Fruit fly (Drosophila melanogaster) whole organism, embryonic: ENCODE data around the gene CG11737.

Source experiments
- Awh ChIP-seq: fragments of 200-800 bp; sonication (Bioruptor generic); IDR thresholded peaks from 2 replicates; pipeline ENCODE4, ENCODE4 v1.3.6; 2022; ENCODE audit warnings: missing biosample characterization, missing genetic modification characterization
- Blimp-1 ChIP-seq: fragments of 200-800 bp; sonication (Bioruptor generic); optimal IDR thresholded peaks from 3 replicates; lab custom pipeline; 2018; ENCODE audit warnings: missing biosample characterization, missing genetic modification characterization, mild to moderate bottlenecking, moderate library complexity, missing genetic modification reagents
- CG10274 ChIP-seq: fragments of 200-800 bp; sonication (Bioruptor generic); optimal IDR thresholded peaks from 3 replicates; lab custom pipeline; 2017; ENCODE audit warnings: missing biosample characterization, mild to moderate bottlenecking, missing genetic modification characterization
- CG11504 ChIP-seq: fragments of 200-800 bp; sonication (Bioruptor generic); optimal IDR thresholded peaks from 3 replicates; lab custom pipeline; 2019; ENCODE audit warnings: missing biosample characterization, mild to moderate bottlenecking, missing genetic modification characterization, moderate library complexity
- CG12104 ChIP-seq: fragments of 200-800 bp; sonication (Bioruptor generic); optimal IDR thresholded peaks from 3 replicates; lab custom pipeline; 2016; ENCODE audit warnings: missing biosample characterization, missing genetic modification characterization
- CG14014 ChIP-seq: fragments of 200-800 bp; sonication (Bioruptor generic); IDR thresholded peaks from 2 replicates; pipeline ENCODE4 v1.3.6; 2022; ENCODE audit warnings: missing biosample characterization, missing genetic modification characterization
- CG15269 ChIP-seq: fragments of 200-800 bp; sonication (Bioruptor generic); optimal IDR thresholded peaks from 2 replicates; lab custom pipeline; 2018; ENCODE audit warnings: missing biosample characterization, mild to moderate bottlenecking, missing genetic modification characterization, moderate library complexity
- CG18599 ChIP-seq: fragments of 200-800 bp; sonication (Bioruptor generic); optimal IDR thresholded peaks from 3 replicates; lab custom pipeline; 2017; ENCODE audit warnings: missing biosample characterization, missing genetic modification characterization, mild to moderate bottlenecking, moderate library complexity, missing genetic modification reagents
- CG30403 ChIP-seq: fragments of 200-800 bp; sonication (Bioruptor generic); optimal IDR thresholded peaks from 3 replicates; lab custom pipeline; 2016; ENCODE audit warnings: missing biosample characterization, missing genetic modification characterization
- CG3065 ChIP-seq: fragments of 200-800 bp; sonication (Bioruptor generic); optimal IDR thresholded peaks from 2 replicates; lab custom pipeline; 2016; ENCODE audit warnings: missing biosample characterization, missing genetic modification characterization
- CG31224 ChIP-seq: fragments of 200-800 bp; sonication (Bioruptor generic); IDR thresholded peaks from 2 replicates; pipeline ENCODE4 v1.3.6; 2022; ENCODE audit warnings: missing biosample characterization, missing genetic modification characterization
- CG31388 ChIP-seq: fragments of 200-800 bp; sonication (Bioruptor generic); optimal IDR thresholded peaks from 2 replicates; lab custom pipeline; 2016; ENCODE audit warnings: missing biosample characterization, missing genetic modification characterization
- CG3281 ChIP-seq: fragments of 200-800 bp; sonication (Bioruptor generic); optimal IDR thresholded peaks from 3 replicates; lab custom pipeline; 2017; ENCODE audit warnings: missing biosample characterization, mild to moderate bottlenecking, missing genetic modification characterization
- CG4282 ChIP-seq: fragments of 200-800 bp; sonication (Bioruptor generic); optimal IDR thresholded peaks from 2 replicates; lab custom pipeline; 2016; ENCODE audit warnings: missing biosample characterization, missing genetic modification characterization
- CG43689 ChIP-seq: fragments of 200-800 bp; sonication (Bioruptor generic); IDR thresholded peaks from 2 replicates; pipeline ENCODE4 v1.3.6; 2022; ENCODE audit warnings: missing biosample characterization, missing genetic modification characterization
- CG4404 ChIP-seq: fragments of 200-800 bp; sonication (Bioruptor generic); IDR thresholded peaks from 2 replicates; pipeline ENCODE4 v1.3.6; 2022; ENCODE audit warnings: missing biosample characterization, missing genetic modification characterization
- CG6654 ChIP-seq: fragments of 200-800 bp; sonication (Bioruptor generic); optimal IDR thresholded peaks from 2 replicates; lab custom pipeline; 2017; ENCODE audit warnings: missing biosample characterization, mild to moderate bottlenecking, missing genetic modification characterization
- CG6683 ChIP-seq: fragments of 200-800 bp; sonication (Bioruptor generic); optimal IDR thresholded peaks from 2 replicates; lab custom pipeline; 2017; ENCODE audit warnings: missing biosample characterization, mild to moderate bottlenecking, missing genetic modification characterization, missing genetic modification reagents
- CG6689 ChIP-seq: fragments of 200-800 bp; sonication (Bioruptor generic); IDR thresholded peaks from 2 replicates; pipeline ENCODE4 v1.3.6; 2022; ENCODE audit warnings: missing biosample characterization, missing genetic modification characterization
- CG7372 ChIP-seq: fragments of 200-800 bp; sonication (Bioruptor generic); IDR thresholded peaks from 2 replicates; pipeline ENCODE4 v1.3.6; 2022; ENCODE audit warnings: missing biosample characterization, missing genetic modification characterization
- CG8290 ChIP-seq, 3 experiments: fragments of 200-800 bp; sonication (Bioruptor generic); optimal IDR thresholded peaks; 2 replicates each; lab custom pipeline; 2016 to 2019; ENCODE audit warnings: missing biosample characterization in 3 of 3, missing genetic modification characterization in 3 of 3, mild to moderate bottlenecking in 2 of 3, moderate library complexity in 1 of 3
- Deaf1 ChIP-seq: fragments of 200-800 bp; optimal IDR thresholded peaks from 3 replicates; lab custom pipeline; 2019; ENCODE audit warnings: missing biosample characterization, mild to moderate bottlenecking, missing genetic modification characterization, moderate library complexity
- Drgx ChIP-seq: fragments of 200-800 bp; sonication (Bioruptor generic); IDR thresholded peaks from 2 replicates; pipeline ENCODE4 v1.3.6; 2022; ENCODE audit warnings: missing biosample characterization, missing genetic modification characterization
- E2f1 ChIP-seq: fragments of 200-800 bp; sonication (Bioruptor generic); IDR thresholded peaks from 2 replicates; pipeline ENCODE4 v1.3.6; 2022; ENCODE audit warnings: missing biosample characterization, missing genetic modification characterization
- E2f2 ChIP-seq: fragments of 200-800 bp; sonication (Bioruptor generic); IDR thresholded peaks from 2 replicates; pipeline ENCODE4 v1.3.6; 2022; ENCODE audit warnings: missing biosample characterization, missing genetic modification characterization
- Ets65A ChIP-seq: fragments of 200-800 bp; sonication (Bioruptor generic); peaks from one replicate; lab custom pipeline; 2016; ENCODE audit warnings: missing biosample characterization, missing genetic modification characterization
- Hr51 ChIP-seq, 2 experiments: fragments of 200-800 bp; sonication (Bioruptor generic); optimal IDR thresholded peaks; 2 replicates in 1 of 2; 3 replicates in 1 of 2; lab custom pipeline; 2016 to 2018; ENCODE audit warnings: missing biosample characterization in 2 of 2, missing genetic modification characterization in 2 of 2, mild to moderate bottlenecking in 1 of 2, moderate library complexity in 1 of 2
- Hr78 ChIP-seq, 2 experiments: fragments of 200-800 bp in 1 of 2; fragments of >200 bp in 1 of 2; sonication (Bioruptor generic) in 1 of 2; optimal IDR thresholded peaks; 2 replicates each; lab custom pipeline; 2017 to 2019; ENCODE audit warnings: missing biosample characterization in 2 of 2, missing genetic modification characterization in 2 of 2, mild to moderate bottlenecking in 1 of 2, moderate library complexity in 1 of 2
- MESR4 ChIP-seq: fragments of 200-800 bp; sonication (Bioruptor generic); optimal IDR thresholded peaks from 2 replicates; lab custom pipeline; 2018; ENCODE audit warnings: missing biosample characterization, mild to moderate bottlenecking, missing genetic modification characterization, moderate library complexity
- Meics ChIP-seq: fragments of 200-800 bp; sonication (Bioruptor generic); optimal IDR thresholded peaks from 2 replicates; lab custom pipeline; 2017; ENCODE audit warnings: missing biosample characterization, mild to moderate bottlenecking, missing genetic modification characterization
- Oli ChIP-seq: fragments of 200-800 bp; sonication (Bioruptor generic); optimal IDR thresholded peaks from 2 replicates; lab custom pipeline; 2018; ENCODE audit warnings: missing biosample characterization, mild to moderate bottlenecking, missing genetic modification characterization, moderate library complexity
- Opbp ChIP-seq: fragments of 200-800 bp; sonication (Bioruptor generic); IDR thresholded peaks from 3 replicates; pipeline ENCODE4 v1.3.6; 2022; ENCODE audit warnings: missing biosample characterization, missing genetic modification characterization; ENCODE audit not compliant: partially characterized antibody
- PHDP ChIP-seq: fragments of 200-800 bp; sonication (Bioruptor generic); optimal IDR thresholded peaks from 3 replicates; lab custom pipeline; 2018; ENCODE audit warnings: missing biosample characterization, mild to moderate bottlenecking, missing genetic modification characterization, moderate library complexity
- Sin3A ChIP-seq: fragments of >200 bp; optimal IDR thresholded peaks from 2 replicates; lab custom pipeline; 2018
- Ssrp ChIP-seq: fragments of 200-800 bp; sonication (Bioruptor generic); optimal IDR thresholded peaks from 2 replicates; lab custom pipeline; 2018; ENCODE audit warnings: missing biosample characterization, mild to moderate bottlenecking, missing genetic modification characterization, moderate library complexity
- Xbp1 ChIP-seq: fragments of 200-800 bp; sonication (Bioruptor generic); optimal IDR thresholded peaks from 3 replicates; lab custom pipeline; 2016; ENCODE audit warnings: missing biosample characterization, mild to moderate bottlenecking, missing genetic modification characterization
- aop ChIP-seq: fragments of 200-800 bp; sonication (Bioruptor generic); IDR thresholded peaks from 2 replicates; pipeline ENCODE4 v1.3.6; 2022; ENCODE audit warnings: missing biosample characterization, missing genetic modification characterization
- ara ChIP-seq: fragments of 200-800 bp; sonication (Bioruptor generic); IDR thresholded peaks from 2 replicates; pipeline ENCODE4 v1.3.6; 2022; ENCODE audit warnings: missing biosample characterization, missing genetic modification characterization
- caup ChIP-seq: fragments of 200-800 bp; sonication (Bioruptor generic); optimal IDR thresholded peaks from 3 replicates; lab custom pipeline; 2017; ENCODE audit warnings: missing biosample characterization, mild to moderate bottlenecking, missing genetic modification characterization, moderate library complexity; ENCODE audit not compliant: severe bottlenecking
- dimm ChIP-seq: fragments of 200-800 bp; sonication (Bioruptor generic); IDR thresholded peaks from 2 replicates; pipeline ENCODE4 v1.3.6; 2022; ENCODE audit warnings: missing biosample characterization, missing genetic modification characterization
- esg ChIP-seq: fragments of 200-800 bp; sonication (Bioruptor generic); conservative IDR thresholded peaks from 2 replicates; pipeline ENCODE4 v1.3.6; 2022; ENCODE audit warnings: missing biosample characterization, missing genetic modification characterization
- eve ChIP-seq, 2 experiments: fragments of >200 bp; optimal IDR thresholded peaks; 2 replicates each; lab custom pipeline; 2017; ENCODE audit warnings: missing biosample characterization in 2 of 2, missing genetic modification characterization in 2 of 2
- gem ChIP-seq: fragments of 200-800 bp; sonication (Bioruptor generic); optimal IDR thresholded peaks from 2 replicates; lab custom pipeline; 2019; ENCODE audit warnings: missing biosample characterization, mild to moderate bottlenecking, missing genetic modification characterization, moderate library complexity
- lbe ChIP-seq: fragments of 200-800 bp; sonication (Bioruptor generic); optimal IDR thresholded peaks from 2 replicates; lab custom pipeline; 2016; ENCODE audit warnings: missing biosample characterization, mild to moderate bottlenecking, missing genetic modification characterization
- onecut ChIP-seq: fragments of 200-800 bp; sonication (Bioruptor generic); IDR thresholded peaks from 2 replicates; pipeline ENCODE4 v1.3.6; 2022; ENCODE audit warnings: missing biosample characterization, missing genetic modification characterization
- p53 ChIP-seq: fragments of 200-800 bp; sonication (Bioruptor generic); optimal IDR thresholded peaks from 2 replicates; lab custom pipeline; 2016; ENCODE audit warnings: missing biosample characterization, missing genetic modification characterization
- pan ChIP-seq, 4 experiments: fragments of >200 bp in 3 of 4; fragments of 200-800 bp in 1 of 4; sonication (Bioruptor generic) in 1 of 4; optimal IDR thresholded peaks in 3 of 4; IDR thresholded peaks in 1 of 4; 2 replicates each; pipeline versions ENCODE4 v1.3.6 to Lab custom; 2017 to 2022; ENCODE audit warnings: missing biosample characterization in 2 of 4, missing genetic modification characterization in 2 of 4, mixed read lengths in 1 of 4
- so ChIP-seq: fragments of 200-800 bp; sonication (Bioruptor generic); IDR thresholded peaks from 3 replicates; pipeline ENCODE4 v1.3.6; 2022; ENCODE audit warnings: missing biosample characterization, missing genetic modification characterization
- sqz ChIP-seq: fragments of 200-800 bp; sonication (Bioruptor generic); optimal IDR thresholded peaks from 3 replicates; lab custom pipeline; 2018; ENCODE audit warnings: missing biosample characterization, mild to moderate bottlenecking, missing genetic modification characterization
- zfh2 ChIP-seq: fragments of 200-800 bp; sonication (Bioruptor generic); optimal IDR thresholded peaks from 2 replicates; lab custom pipeline; 2016; ENCODE audit warnings: missing biosample characterization, missing genetic modification characterization

CG11737 gene

dm6 chr3R:8470567-8470966 is 47.1 kb upstream of the CG11737 start (continued):
- TF ChIP-seq onecut = peak; percentile 15; the same call in 1 of the 2 replicates
- 0 out of 2 replicates have a peak, but pooled peaks have one; percentile 12 for TF ChIP-seq E2f1 (GFP tag; lab: Robert Waterston, UW)
- TF ChIP-seq MESR4 = no peak
- no peak for TF ChIP-seq CG31388 (GFP tag; lab: Kevin White, UChicago)
- no peak for TF ChIP-seq eve (GFP tag; optimal IDR thresholded peaks at IDR 0.05; lab: Kevin White, UChicago)
- peak; percentile 3 for TF ChIP-seq Ets65A (GFP tag; lab: Kevin White, UChicago)
- no peak for TF ChIP-seq CG31224 (GFP tag; lab: Robert Waterston, UW)
- TF ChIP-seq Drgx (GFP tag; lab: Robert Waterston, UW) = peak; percentile 77
- no peak for TF ChIP-seq CG4404
- peak; percentile 20; the same call in 1 of the 2 replicates for TF ChIP-seq CG14014 (GFP tag; lab: Robert Waterston, UW)
- TF ChIP-seq so = no peak
- peak; percentile 30 for TF ChIP-seq CG30403 (GFP tag; lab: Kevin White, UChicago)
- TF ChIP-seq CG43689 (GFP tag; lab: Robert Waterston, UW) = no peak
- no peak for TF ChIP-seq ara (GFP tag; lab: Robert Waterston, UW)
- TF ChIP-seq Hr51 (GFP tag; optimal IDR thresholded peaks at IDR 0.05; lab: Kevin White, UChicago) = peak in 1 of 2 experiments; percentile 56
- TF ChIP-seq gem (tag; lab: Kevin White, UChicago) = peak; percentile 60
- TF ChIP-seq E2f2 (GFP tag; lab: Robert Waterston, UW) = no peak
- no peak for TF ChIP-seq CG4282
- TF ChIP-seq CG12104 = no peak
- no peak for TF ChIP-seq CG3065 (GFP tag; lab: Kevin White, UChicago)
- peak; percentile 20; the same call in 1 of the 2 replicates for TF ChIP-seq esg (GFP tag; lab: Robert Waterston, UW)
- no peak for TF ChIP-seq dimm
- TF ChIP-seq CG6689 (GFP tag; lab: Robert Waterston, UW) = 0 out of 2 replicates have a peak, but pooled peaks have one; percentile 26
- TF ChIP-seq Hr78 (GFP tag; optimal IDR thresholded peaks at IDR 0.05; lab: Kevin White, UChicago) = no peak
- TF ChIP-seq caup (GFP tag; lab: Kevin White, UChicago) = no peak
- TF ChIP-seq Meics (GFP tag; lab: Kevin White, UChicago) = peak; percentile 22
- TF ChIP-seq CG6683 (GFP tag; lab: Kevin White, UChicago) = no peak
- TF ChIP-seq Deaf1 (tag; lab: Kevin White, UChicago) = no peak
- TF ChIP-seq CG3281 (GFP tag; lab: Kevin White, UChicago) = no peak
- peak; percentile 25 for TF ChIP-seq Ssrp (tag; lab: Kevin White, UChicago)
- TF ChIP-seq lbe = no peak
- peak; percentile 27 for TF ChIP-seq PHDP
- TF ChIP-seq CG10274 (GFP tag; lab: Kevin White, UChicago) = no peak
- 0 out of 2 replicates have a peak, but pooled peaks have one; percentile 29 for TF ChIP-seq Awh (GFP tag; lab: Robert Waterston, UW)
- peak; percentile 54 for TF ChIP-seq Oli (tag; lab: Kevin White, UChicago)
- no peak for TF ChIP-seq CG6654 (GFP tag; lab: Kevin White, UChicago)
- TF ChIP-seq aop (GFP tag; lab: Robert Waterston, UW) = no peak
- TF ChIP-seq pan (optimal IDR thresholded peaks at IDR 0.05; lab: Kevin White, UChicago) = no peak
- TF ChIP-seq pan (GFP tag; optimal IDR thresholded peaks at IDR 0.05 in 1 of 2, IDR thresholded peaks at IDR 0.05 in 1 of 2) = peak in 1 of 2 experiments; percentile 45
- TF ChIP-seq zfh2 (GFP tag; lab: Kevin White, UChicago) = no peak
- no peak for TF ChIP-seq Sin3A (lab: Kevin White, UChicago)
- no peak for TF ChIP-seq CG8290 (GFP tag; optimal IDR thresholded peaks at IDR 0.05; lab: Kevin White, UChicago)
- TF ChIP-seq CG8290 (tag; optimal IDR thresholded peaks at IDR 0.05; lab: Kevin White, UChicago) = no peak
- peak; percentile 16 for TF ChIP-seq Xbp1 (GFP tag; lab: Kevin White, UChicago)
- no peak for TF ChIP-seq p53 (GFP tag; lab: Kevin White, UChicago)
- peak; percentile 65 for TF ChIP-seq CG11504 (tag; lab: Kevin White, UChicago)
- TF ChIP-seq Blimp-1 (GFP tag; lab: Kevin White, UChicago) = peak; percentile 29
- TF ChIP-seq CG7372 (GFP tag; lab: Robert Waterston, UW) = peak; percentile 10; the same call in 1 of the 2 replicates
- no peak for TF ChIP-seq sqz
- TF ChIP-seq Opbp = no peak
- peak; percentile 50 for TF ChIP-seq CG15269 (tag; lab: Kevin White, UChicago)
- peak; percentile 35 for TF ChIP-seq CG18599 (GFP tag; lab: Kevin White, UChicago)
